Worm (Caenorhabditis elegans): ENCODE results near the gene F45D3.3.
A peak's percentile ranks its signal among the peaks of the same experiment; 100 is the strongest.

The F45D3.3 gene

DNA sequence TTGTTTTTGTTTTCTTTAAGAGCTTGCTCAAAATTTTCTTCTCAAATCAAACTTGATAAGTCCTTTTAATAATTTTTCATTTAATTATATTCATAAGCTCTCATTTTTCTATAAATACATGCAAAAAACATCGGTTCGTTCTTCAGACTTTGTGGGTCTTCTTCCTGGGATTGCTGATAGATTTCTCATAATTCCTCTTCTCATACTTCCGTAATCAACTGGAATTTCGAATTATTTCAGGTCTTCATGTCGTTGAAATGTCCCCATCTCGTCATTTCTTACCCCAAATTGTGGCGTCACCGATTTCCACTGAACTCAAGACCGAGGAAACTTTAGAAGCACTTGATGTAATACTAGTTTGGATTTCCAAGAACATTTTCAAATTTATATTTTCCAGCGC, 14.7 kb upstream of the F45D3.3 start:
- TF ChIP-seq fkh-2 (tag; optimal IDR thresholded peaks at IDR 0.05), result no peak
- TF ChIP-seq hmg-11 (tag; optimal IDR thresholded peaks at IDR 0.05), result no peak
- no peak for TF ChIP-seq R02D3.7 (tag; optimal IDR thresholded peaks at IDR 0.05)
- TF ChIP-seq elt-2 (tag; optimal IDR thresholded peaks at IDR 0.05), result no peak
- TF ChIP-seq eor-1 (tag; optimal IDR thresholded peaks at IDR 0.05), result no peak
- TF ChIP-seq nhr-77 (tag; optimal IDR thresholded peaks at IDR 0.05), result no peak
- TF ChIP-seq lin-15B (tag; optimal IDR thresholded peaks at IDR 0.05), result no peak

DNA sequence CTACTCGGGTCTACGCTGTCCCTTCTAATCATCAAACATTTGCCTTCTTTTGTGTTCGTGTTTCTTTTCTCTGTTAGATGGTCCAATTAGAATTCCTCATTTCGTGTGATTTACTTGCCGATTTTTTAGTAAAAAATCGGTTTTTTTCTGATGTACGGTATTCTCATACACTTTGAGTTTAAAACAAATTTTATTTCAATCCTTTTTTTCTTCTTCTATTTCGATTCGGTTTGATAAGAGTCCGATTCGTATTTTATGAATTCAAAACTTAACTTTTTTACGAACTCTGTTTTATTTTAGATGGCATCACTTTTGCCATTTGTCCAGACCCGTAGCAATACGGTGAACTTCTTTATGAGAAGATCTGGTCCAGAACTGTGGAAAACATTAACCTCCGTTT, 13.0 kb upstream of the F45D3.3 start, which contains the start of gene mrps-5:
TSS of gene mrps-5 (plus strand) at position 301 of the 400 bp plus-strand sequence.
- TF ChIP-seq hmg-11 (tag; optimal IDR thresholded peaks at IDR 0.05) (no peak), nhr-237 (tag; optimal IDR thresholded peaks at IDR 0.05) (no peak), nhr-67 (tag; optimal IDR thresholded peaks at IDR 0.05) (no peak)

DNA sequence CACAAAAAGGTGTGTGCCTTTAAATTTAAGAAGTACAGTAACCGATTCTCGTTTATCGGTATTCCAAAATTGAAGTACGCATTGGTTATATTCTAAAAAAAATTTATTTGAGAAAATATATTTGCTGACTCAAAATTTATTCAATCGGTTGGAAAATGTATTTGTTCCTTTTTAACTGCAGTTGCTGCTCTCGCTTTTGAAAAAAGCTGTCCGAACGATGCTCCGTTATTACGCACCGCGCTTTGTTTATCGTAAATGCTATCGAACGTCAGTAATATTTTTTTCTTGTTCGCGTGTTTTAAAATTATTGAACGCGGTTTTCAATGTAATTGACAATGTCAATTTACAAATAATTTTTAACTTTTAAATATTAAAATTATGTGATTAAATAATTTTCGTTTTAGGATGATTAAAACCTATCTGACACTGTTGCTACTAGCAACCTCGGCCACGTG, 10.2 kb upstream of the F45D3.3 start, which contains the start of gene sel-1:
TSS of gene sel-1 (plus strand) at position 405 of the 455 bp plus-strand sequence.
- TF ChIP-seq nfya-1 (tag; optimal IDR thresholded peaks at IDR 0.05; ENCODE audit: insufficient read depth) (no peak), lin-15B (tag; optimal IDR thresholded peaks at IDR 0.05) (peak; percentile 4), ceh-9 (tag; optimal IDR thresholded peaks at IDR 0.05) (no peak), hmg-11 (tag; optimal IDR thresholded peaks at IDR 0.05) (peak; percentile 1), ceh-28 (tag; optimal IDR thresholded peaks at IDR 0.05) (no peak), ama-1 (optimal IDR thresholded peaks at IDR 0.05) (no peak), zag-1 (tag; optimal IDR thresholded peaks at IDR 0.05) (no peak), R02D3.7 (tag; optimal IDR thresholded peaks at IDR 0.05) (peak; percentile 59)

DNA sequence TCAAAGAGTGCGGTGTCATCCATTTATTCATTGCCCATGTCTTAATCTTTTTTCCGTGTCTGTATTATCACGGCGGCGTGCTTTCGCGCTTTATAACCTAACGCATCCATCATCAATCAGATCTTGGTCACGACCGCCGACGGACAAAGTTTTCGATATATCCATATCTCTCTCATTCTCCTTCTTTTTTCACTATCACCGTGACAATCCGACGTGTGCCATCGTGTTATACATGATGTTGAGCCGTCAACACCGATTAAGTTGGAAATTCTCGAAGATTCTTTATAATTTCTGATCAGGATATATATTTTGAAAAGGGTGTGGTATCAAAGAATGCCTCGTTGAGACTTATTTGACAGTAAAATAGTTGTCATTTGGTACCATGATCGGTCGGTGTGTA, 6.7 kb upstream of the F45D3.3 start:
- TF ChIP-seq nhr-25 (tag; optimal IDR thresholded peaks at IDR 0.05) (peak; percentile 30), nhr-43 (tag; optimal IDR thresholded peaks at IDR 0.05; ENCODE audit: poor library complexity, severe bottlenecking) (peak; percentile 25), nhr-23 (tag; optimal IDR thresholded peaks at IDR 0.05) (peak; percentile 18), elt-3 (tag; optimal IDR thresholded peaks at IDR 0.05) (peak in 1 of 3 experiments; percentile 70), aly-2 (tag; optimal IDR thresholded peaks at IDR 0.05) (no peak), ceh-28 (tag; optimal IDR thresholded peaks at IDR 0.05) (no peak), ama-1 (optimal IDR thresholded peaks at IDR 0.05) (peak; percentile 67), nhr-12 (tag; optimal IDR thresholded peaks at IDR 0.05) (no peak)

DNA sequence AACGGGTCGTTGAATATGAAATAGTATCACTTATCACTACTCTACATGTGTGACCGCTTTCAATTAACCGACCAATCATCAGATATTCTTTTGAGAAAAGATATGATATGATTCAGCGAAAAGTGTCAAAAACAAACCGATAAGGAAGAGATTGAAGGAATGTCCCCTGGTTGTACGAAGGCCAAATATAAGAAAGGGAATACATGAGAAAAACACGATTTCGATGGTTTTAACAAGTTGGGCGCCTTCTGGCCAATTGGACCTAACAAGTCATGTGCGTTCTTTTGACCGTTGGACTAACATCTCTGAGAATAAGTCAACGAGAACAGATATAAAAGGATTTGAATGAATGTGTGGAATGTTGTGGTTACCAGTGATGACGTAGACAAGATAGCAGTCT, 5.7 kb upstream of the F45D3.3 start:
- TF ChIP-seq nhr-43 (tag; optimal IDR thresholded peaks at IDR 0.05; ENCODE audit: poor library complexity, severe bottlenecking) (peak; percentile 42), nhr-25 (tag; optimal IDR thresholded peaks at IDR 0.05) (peak; percentile 57), fkh-10 (GFP tag; optimal IDR thresholded peaks at IDR 0.05) (no peak), nhr-11 (tag; optimal IDR thresholded peaks at IDR 0.05) (no peak), snpc-4 (tag; optimal IDR thresholded peaks at IDR 0.05) (no peak), pqm-1 (tag; optimal IDR thresholded peaks at IDR 0.05) (no peak), ZK546.5 (tag; optimal IDR thresholded peaks at IDR 0.05) (no peak), nhr-23 (tag; optimal IDR thresholded peaks at IDR 0.05) (peak; percentile 74)

DNA sequence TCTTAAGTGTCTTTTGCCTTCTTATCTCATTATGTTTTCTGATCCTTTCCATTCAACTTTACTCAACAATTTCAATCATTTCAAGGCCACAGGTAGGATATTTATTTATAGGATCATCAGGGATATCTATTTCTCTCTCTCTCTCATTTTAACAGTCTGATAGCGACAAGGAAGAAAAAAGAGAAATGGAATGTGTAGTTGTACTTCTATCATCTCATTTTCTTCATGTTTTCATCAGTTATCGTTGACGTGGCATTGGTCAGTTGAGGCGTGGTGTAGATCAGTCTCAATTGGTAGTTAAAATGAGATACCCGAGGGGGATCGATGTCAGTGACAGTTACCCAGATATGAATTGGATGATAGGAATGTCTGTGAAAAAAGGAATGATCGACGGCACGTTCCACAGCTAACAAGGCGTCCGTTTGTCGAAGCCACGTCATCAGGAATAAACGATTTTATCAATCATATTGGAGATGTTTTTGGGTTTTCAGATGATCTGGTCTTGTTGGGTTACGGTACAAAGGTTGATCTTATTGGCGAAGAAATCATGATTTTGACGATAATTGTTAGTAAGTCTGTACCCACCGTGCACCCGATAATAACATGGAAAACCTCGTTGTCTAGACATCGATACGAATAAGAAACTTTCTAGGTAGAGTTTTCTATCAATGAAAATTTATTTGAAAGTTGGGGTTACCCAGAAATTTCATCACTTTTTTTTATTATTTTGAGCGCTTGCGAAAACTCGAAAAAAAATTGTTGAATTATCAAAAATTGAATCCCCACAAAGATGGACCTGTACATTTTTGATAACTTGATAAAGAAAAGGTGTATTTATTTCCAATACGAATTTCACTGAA, 4.2 kb upstream of the F45D3.3 start:
- TF ChIP-seq nhr-43 (tag; optimal IDR thresholded peaks at IDR 0.05; ENCODE audit: poor library complexity, severe bottlenecking) (peak; percentile 63), hmg-11 (tag; optimal IDR thresholded peaks at IDR 0.05) (no peak), nhr-23 (tag; optimal IDR thresholded peaks at IDR 0.05) (peak; percentile 77), R02D3.7 (tag; optimal IDR thresholded peaks at IDR 0.05) (peak; percentile 34), tbx-2 (tag; optimal IDR thresholded peaks at IDR 0.05) (peak; percentile 37), nhr-28 (tag; optimal IDR thresholded peaks at IDR 0.05) (no peak), ztf-11 (tag; optimal IDR thresholded peaks at IDR 0.05) (no peak), sea-2 (GFP tag; optimal IDR thresholded peaks at IDR 0.05) (no peak), elt-2 (tag; optimal IDR thresholded peaks at IDR 0.05) (no peak), nhr-237 (tag; optimal IDR thresholded peaks at IDR 0.05) (no peak), ceh-28 (tag; optimal IDR thresholded peaks at IDR 0.05) (peak; percentile 42), zag-1 (tag; optimal IDR thresholded peaks at IDR 0.05) (no peak), ceh-16 (tag; optimal IDR thresholded peaks at IDR 0.05) (no peak), ceh-9 (tag; optimal IDR thresholded peaks at IDR 0.05) (no peak), mml-1 (tag; optimal IDR thresholded peaks at IDR 0.05) (no peak), skn-1 (tag; optimal IDR thresholded peaks at IDR 0.05) (no peak), nhr-76 (tag; optimal IDR thresholded peaks at IDR 0.05) (no peak), nhr-25 (tag; optimal IDR thresholded peaks at IDR 0.05) (peak; percentile 58), aly-2 (tag; optimal IDR thresholded peaks at IDR 0.05) (no peak), ztf-4 (tag; optimal IDR thresholded peaks at IDR 0.05) (no peak), nhr-12 (tag; optimal IDR thresholded peaks at IDR 0.05) (no peak), lin-39 (tag; optimal IDR thresholded peaks at IDR 0.05) (no peak), ceh-82 (tag; optimal IDR thresholded peaks at IDR 0.05) (no peak), fos-1 (tag; optimal IDR thresholded peaks at IDR 0.05) (no peak), ama-1 (optimal IDR thresholded peaks at IDR 0.05) (peak; percentile 4), elt-3 (tag; optimal IDR thresholded peaks at IDR 0.05) (peak; percentile 52 to 84 (median 84)), nhr-77 (tag; optimal IDR thresholded peaks at IDR 0.05) (no peak), nhr-11 (tag; optimal IDR thresholded peaks at IDR 0.05) (no peak), fkh-10 (GFP tag; optimal IDR thresholded peaks at IDR 0.05) (no peak)

All from whole organism, L3 larva.